Fruit fly (Drosophila melanogaster) whole organism, embryonic: ENCODE measurements around the gene CG33664.
A peak's percentile ranks its signal among the peaks of the same experiment; 100 is the strongest.

Experiments
- Abd-B ChIP-seq: fragments of 200-800 bp; sonication (Bioruptor generic); optimal IDR thresholded peaks from 2 replicates; lab custom pipeline; 2018; ENCODE audit warnings: missing biosample characterization, mild to moderate bottlenecking, missing genetic modification characterization, moderate library complexity
- Atf6 ChIP-seq: fragments of 200-800 bp; sonication (Bioruptor generic); IDR thresholded peaks from 2 replicates; pipeline ENCODE4 v1.3.6; 2022; ENCODE audit warnings: missing biosample characterization, missing genetic modification characterization
- CG11560 ChIP-seq: fragments of 200-800 bp; sonication (Bioruptor generic); IDR thresholded peaks from 3 replicates; pipeline ENCODE4 v1.3.6; 2022; ENCODE audit warnings: missing biosample characterization, missing genetic modification characterization
- CG12299 ChIP-seq: fragments of 200-800 bp; sonication (Bioruptor generic); optimal IDR thresholded peaks from 2 replicates; lab custom pipeline; 2018; ENCODE audit warnings: missing biosample characterization, mild to moderate bottlenecking, missing genetic modification characterization
- CG15601 ChIP-seq: fragments of 200-800 bp; sonication (Bioruptor generic); optimal IDR thresholded peaks from 3 replicates; lab custom pipeline; 2019; ENCODE audit warnings: missing biosample characterization, mild to moderate bottlenecking, missing genetic modification characterization, moderate library complexity
- CG15696 ChIP-seq: fragments of 200-800 bp; sonication (Bioruptor generic); optimal IDR thresholded peaks from 2 replicates; lab custom pipeline; 2019; ENCODE audit warnings: missing biosample characterization, mild to moderate bottlenecking, missing genetic modification characterization, moderate library complexity
- CG1647 ChIP-seq: fragments of 200-800 bp; sonication (Bioruptor generic); optimal IDR thresholded peaks from 3 replicates; lab custom pipeline; 2016; ENCODE audit warnings: missing biosample characterization, missing genetic modification characterization
- CG17186 ChIP-seq: fragments of 200-800 bp; sonication (Bioruptor generic); optimal IDR thresholded peaks from 3 replicates; lab custom pipeline; 2017; ENCODE audit warnings: missing biosample characterization, missing genetic modification reagents, missing genetic modification characterization
- CG17568 ChIP-seq: fragments of 200-800 bp; sonication (Bioruptor generic); optimal IDR thresholded peaks from 2 replicates; lab custom pipeline; 2018; ENCODE audit warnings: missing biosample characterization, mild to moderate bottlenecking, missing genetic modification characterization, moderate library complexity
- CG31388 ChIP-seq: fragments of 200-800 bp; sonication (Bioruptor generic); optimal IDR thresholded peaks from 2 replicates; lab custom pipeline; 2016; ENCODE audit warnings: missing biosample characterization, missing genetic modification characterization
- CG31441 ChIP-seq: fragments of 200-800 bp; sonication (Bioruptor generic); IDR thresholded peaks from 2 replicates; pipeline ENCODE4 v1.3.6; 2022; ENCODE audit warnings: missing biosample characterization, missing genetic modification characterization
- CG3838 ChIP-seq: fragments of 200-800 bp; sonication (Bioruptor generic); optimal IDR thresholded peaks from 3 replicates; lab custom pipeline; 2016; ENCODE audit warnings: missing biosample characterization, missing genetic modification characterization
- CG4360 ChIP-seq: fragments of 200-800 bp; sonication (Bioruptor generic); IDR thresholded peaks from 2 replicates; pipeline ENCODE4 v1.3.6; 2022; ENCODE audit warnings: missing biosample characterization, missing genetic modification characterization
- CG4617 ChIP-seq: fragments of 200-800 bp; sonication (Bioruptor generic); optimal IDR thresholded peaks from 3 replicates; lab custom pipeline; 2016; ENCODE audit warnings: missing biosample characterization, missing genetic modification characterization, borderline replicate concordance
- CG4820 ChIP-seq: fragments of 200-800 bp; sonication (Bioruptor generic); optimal IDR thresholded peaks from 3 replicates; lab custom pipeline; 2016; ENCODE audit warnings: missing biosample characterization, missing genetic modification characterization
- CG5180 ChIP-seq: fragments of 200-800 bp; sonication (Bioruptor generic); optimal IDR thresholded peaks from 3 replicates; lab custom pipeline; 2017; ENCODE audit warnings: missing biosample characterization, missing genetic modification characterization, mild to moderate bottlenecking, moderate library complexity, missing genetic modification reagents
- CG6272 ChIP-seq: fragments of 200-800 bp; sonication (Bioruptor generic); IDR thresholded peaks from 2 replicates; pipeline ENCODE4 v1.3.6; 2022; ENCODE audit warnings: missing biosample characterization, missing genetic modification characterization
- CG7357 ChIP-seq: fragments of 200-800 bp; sonication (Bioruptor generic); IDR thresholded peaks from 3 replicates; pipeline ENCODE4 v1.3.6; 2022; ENCODE audit warnings: missing biosample characterization, missing genetic modification characterization
- CG8388 ChIP-seq: fragments of 200-800 bp; sonication (Bioruptor generic); optimal IDR thresholded peaks from 2 replicates; lab custom pipeline; 2019; ENCODE audit warnings: missing biosample characterization, mild to moderate bottlenecking, missing genetic modification characterization, moderate library complexity
- CG8944 ChIP-seq: fragments of 200-800 bp; sonication (Bioruptor generic); optimal IDR thresholded peaks from 3 replicates; lab custom pipeline; 2016; ENCODE audit warnings: missing biosample characterization, missing genetic modification characterization
- CrebB ChIP-seq: fragments of 200-800 bp; sonication (Bioruptor generic); optimal IDR thresholded peaks from 3 replicates; lab custom pipeline; 2018; ENCODE audit warnings: missing biosample characterization, mild to moderate bottlenecking, missing genetic modification characterization
- E2f1 ChIP-seq: fragments of 200-800 bp; sonication (Bioruptor generic); IDR thresholded peaks from 2 replicates; pipeline ENCODE4 v1.3.6; 2022; ENCODE audit warnings: missing biosample characterization, missing genetic modification characterization
- HLHmδ ChIP-seq: fragments of 200-800 bp; sonication (Bioruptor generic); optimal IDR thresholded peaks from 2 replicates; lab custom pipeline; 2018; ENCODE audit warnings: missing biosample characterization, mild to moderate bottlenecking, missing genetic modification characterization, moderate library complexity
- Hr3 ChIP-seq: fragments of 200-800 bp; sonication (Bioruptor generic); optimal IDR thresholded peaks from 3 replicates; lab custom pipeline; 2016; ENCODE audit warnings: missing biosample characterization, missing genetic modification characterization
- Lpt ChIP-seq: fragments of >200 bp; optimal IDR thresholded peaks from 2 replicates; lab custom pipeline; 2018; ENCODE audit warnings: missing biosample characterization, missing genetic modification characterization
- MBD-R2 ChIP-seq: fragments of 200-800 bp; sonication (Bioruptor generic); IDR thresholded peaks from 2 replicates; pipeline ENCODE4 v1.3.6; 2022; ENCODE audit warnings: missing biosample characterization, missing genetic modification characterization
- Meics ChIP-seq: fragments of 200-800 bp; sonication (Bioruptor generic); optimal IDR thresholded peaks from 2 replicates; lab custom pipeline; 2017; ENCODE audit warnings: missing biosample characterization, mild to moderate bottlenecking, missing genetic modification characterization
- NC2α ChIP-seq: fragments of 200-800 bp; sonication (Bioruptor generic); optimal IDR thresholded peaks from 2 replicates; lab custom pipeline; 2016; ENCODE audit warnings: missing biosample characterization, missing genetic modification characterization
- Ptx1 ChIP-seq: fragments of 200-800 bp; sonication (Bioruptor generic); IDR thresholded peaks from 2 replicates; pipeline ENCODE4 v1.3.6; 2022; ENCODE audit warnings: missing biosample characterization, missing genetic modification characterization
- Xbp1 ChIP-seq: fragments of 200-800 bp; sonication (Bioruptor generic); optimal IDR thresholded peaks from 3 replicates; lab custom pipeline; 2016; ENCODE audit warnings: missing biosample characterization, mild to moderate bottlenecking, missing genetic modification characterization
- YL-1 ChIP-seq: fragments of 200-800 bp; sonication (Bioruptor generic); optimal IDR thresholded peaks from 3 replicates; lab custom pipeline; 2017; ENCODE audit warnings: missing biosample characterization, mild to moderate bottlenecking, missing genetic modification characterization
- ac ChIP-seq: fragments of 200-800 bp; sonication (Bioruptor generic); optimal IDR thresholded peaks from 3 replicates; lab custom pipeline; 2017; ENCODE audit warnings: missing biosample characterization, mild to moderate bottlenecking, missing genetic modification characterization
- bab2 ChIP-seq: fragments of 200-800 bp; sonication (Bioruptor generic); optimal IDR thresholded peaks from 2 replicates; lab custom pipeline; 2016; ENCODE audit warnings: missing biosample characterization, missing genetic modification characterization
- corto ChIP-seq: fragments of 200-800 bp; sonication (Bioruptor generic); optimal IDR thresholded peaks from 2 replicates; lab custom pipeline; 2016; ENCODE audit warnings: missing biosample characterization, mild to moderate bottlenecking, missing genetic modification characterization, moderate library complexity
- croc ChIP-seq: fragments of 200-800 bp; sonication (Bioruptor generic); conservative IDR thresholded peaks from 3 replicates; pipeline ENCODE4 v1.3.6; 2022; ENCODE audit warnings: missing biosample characterization, missing genetic modification characterization
- crol ChIP-seq: fragments of 200-800 bp; sonication (Bioruptor generic); IDR thresholded peaks from 2 replicates; pipeline ENCODE4 v1.3.6; 2022; ENCODE audit warnings: missing biosample characterization, missing genetic modification characterization
- danr ChIP-seq: fragments of 200-800 bp; sonication (Bioruptor generic); IDR thresholded peaks from 2 replicates; pipeline ENCODE4 v1.3.6; 2022; ENCODE audit warnings: missing biosample characterization, missing genetic modification characterization
- dmrt11E ChIP-seq: fragments of 200-800 bp; sonication (Bioruptor generic); optimal IDR thresholded peaks from 3 replicates; lab custom pipeline; 2018; ENCODE audit warnings: missing biosample characterization, mild to moderate bottlenecking, missing genetic modification characterization, moderate library complexity
- inv ChIP-seq: fragments of 200-800 bp; sonication (Bioruptor generic); IDR thresholded peaks from 2 replicates; pipeline ENCODE4 v1.3.6; 2022; ENCODE audit warnings: missing biosample characterization, missing genetic modification characterization; ENCODE audit not compliant: partially characterized antibody
- jing ChIP-seq: fragments of 200-800 bp; sonication (Bioruptor generic); optimal IDR thresholded peaks from 2 replicates; lab custom pipeline; 2018; ENCODE audit warnings: missing biosample characterization, mild to moderate bottlenecking, missing genetic modification characterization
- jumu ChIP-seq: fragments of 200-800 bp; sonication (Bioruptor generic); optimal IDR thresholded peaks from 3 replicates; lab custom pipeline; 2016; ENCODE audit warnings: missing biosample characterization, missing genetic modification characterization
- lab ChIP-seq: fragments of 200-800 bp; sonication (Bioruptor generic); optimal IDR thresholded peaks from 3 replicates; lab custom pipeline; 2017; ENCODE audit warnings: missing biosample characterization, missing genetic modification characterization, mild to moderate bottlenecking, moderate library complexity, missing genetic modification reagents
- lov ChIP-seq, 2 experiments: fragments of 200-800 bp in 1 of 2; fragments of >200 bp in 1 of 2; sonication (Bioruptor generic) in 1 of 2; IDR thresholded peaks in 1 of 2; optimal IDR thresholded peaks in 1 of 2; 2 replicates in 1 of 2; 3 replicates in 1 of 2; pipeline versions ENCODE4 v1.3.6 to Lab custom; 2017 to 2022; ENCODE audit warnings: missing biosample characterization in 1 of 2, missing genetic modification characterization in 1 of 2
- nmo ChIP-seq: fragments of 200-800 bp; sonication (Bioruptor generic); optimal IDR thresholded peaks from 2 replicates; lab custom pipeline; 2018; ENCODE audit warnings: missing biosample characterization, mild to moderate bottlenecking, missing genetic modification characterization, moderate library complexity
- pho ChIP-seq: fragments of 200-800 bp; sonication (Bioruptor generic); optimal IDR thresholded peaks from 2 replicates; lab custom pipeline; 2016; ENCODE audit warnings: missing biosample characterization, missing genetic modification characterization
- pzg ChIP-seq: fragments of 200-800 bp; sonication (Bioruptor generic); optimal IDR thresholded peaks from 3 replicates; lab custom pipeline; 2018; ENCODE audit warnings: missing biosample characterization, mild to moderate bottlenecking, missing genetic modification characterization, moderate library complexity
- rib ChIP-seq: fragments of 200-800 bp; sonication (Bioruptor generic); IDR thresholded peaks from 2 replicates; pipeline ENCODE4 v1.3.6; 2022; ENCODE audit warnings: missing biosample characterization, missing genetic modification characterization
- salm ChIP-seq: fragments of 200-800 bp; sonication (Bioruptor generic); optimal IDR thresholded peaks from 2 replicates; lab custom pipeline; 2018; ENCODE audit warnings: missing biosample characterization, mild to moderate bottlenecking, missing genetic modification characterization
- sqz ChIP-seq: fragments of 200-800 bp; sonication (Bioruptor generic); optimal IDR thresholded peaks from 3 replicates; lab custom pipeline; 2018; ENCODE audit warnings: missing biosample characterization, mild to moderate bottlenecking, missing genetic modification characterization
- stwl ChIP-seq: fragments of 200-800 bp; sonication (Bioruptor generic); optimal IDR thresholded peaks from 3 replicates; lab custom pipeline; 2018; ENCODE audit warnings: missing biosample characterization, mild to moderate bottlenecking, missing genetic modification characterization, moderate library complexity
- tap ChIP-seq: fragments of 200-800 bp; optimal IDR thresholded peaks from 3 replicates; lab custom pipeline; 2019; ENCODE audit warnings: missing biosample characterization, mild to moderate bottlenecking, missing genetic modification characterization, moderate library complexity

The CG33664 gene

DNA sequence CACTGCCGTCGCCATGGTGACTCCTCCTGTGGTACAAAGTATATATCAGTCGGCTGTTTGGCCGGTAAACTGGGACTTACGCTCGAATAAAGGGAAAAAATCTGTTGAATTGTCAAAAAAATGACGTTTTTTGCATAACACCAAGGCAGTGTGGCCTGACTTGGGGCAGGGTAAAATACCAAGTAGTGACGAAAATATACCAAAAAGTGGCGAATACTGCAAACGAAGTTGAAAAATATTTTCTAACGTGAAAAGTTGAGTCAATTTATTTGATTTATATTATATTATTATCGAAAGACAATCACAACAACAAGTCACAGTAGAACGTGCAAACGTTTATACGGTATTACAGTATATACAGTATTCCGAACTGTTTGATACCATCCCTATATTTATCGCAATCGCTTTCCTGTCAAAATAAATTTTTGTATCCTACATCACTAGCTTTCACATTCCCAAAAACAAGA lies 33.8 kb upstream of the CG33664 start, which contains the start of the genes ND-B16.6 and kdn (continued):
- TF ChIP-seq Lpt: no peak
- no peak for TF ChIP-seq Atf6 (GFP tag; lab: Robert Waterston, UW)
- TF ChIP-seq Ptx1: no peak
- TF ChIP-seq CG15696: no peak
- peak; percentile 34; the same call in 1 of the 2 replicates for TF ChIP-seq CG31441 (GFP tag; lab: Robert Waterston, UW)
- no peak for TF ChIP-seq CG17186 (GFP tag; lab: Kevin White, UChicago)
- TF ChIP-seq dmrt11E (tag; lab: Kevin White, UChicago): no peak
- no peak for TF ChIP-seq danr (GFP tag; lab: Robert Waterston, UW)
- no peak for TF ChIP-seq CG4360 (GFP tag; lab: Robert Waterston, UW)
- TF ChIP-seq Meics (GFP tag; lab: Kevin White, UChicago): no peak
- peak; percentile 7 for TF ChIP-seq CG4617 (GFP tag; lab: Kevin White, UChicago)
- TF ChIP-seq CG8388 (GFP tag; lab: Kevin White, UChicago): no peak
- no peak for TF ChIP-seq NC2α
- TF ChIP-seq inv: no peak
- no peak for TF ChIP-seq CG4820 (GFP tag; lab: Kevin White, UChicago)
- TF ChIP-seq HLHmδ (GFP tag; lab: Kevin White, UChicago): no peak
- no peak for TF ChIP-seq CG6272 (GFP tag; lab: Robert Waterston, UW)
- no peak for TF ChIP-seq rib (GFP tag; lab: Robert Waterston, UW)
- no peak for TF ChIP-seq CrebB (tag; lab: Kevin White, UChicago)
- no peak for TF ChIP-seq CG8944 (GFP tag; lab: Kevin White, UChicago)
- TF ChIP-seq CG17568: no peak
- peak; percentile 28 for TF ChIP-seq sqz (GFP tag; lab: Kevin White, UChicago)
- no peak for TF ChIP-seq crol (GFP tag; lab: Robert Waterston, UW)
- TF ChIP-seq jumu (GFP tag; lab: Kevin White, UChicago): no peak
- no peak for TF ChIP-seq CG15601 (tag; lab: Kevin White, UChicago)
- no peak for TF ChIP-seq CG1647
- TF ChIP-seq pzg (GFP tag; lab: Kevin White, UChicago): peak; percentile 53
- TF ChIP-seq YL-1 (GFP tag; lab: Kevin White, UChicago): peak; percentile 66
- no peak for TF ChIP-seq nmo
- TF ChIP-seq bab2 (GFP tag; lab: Kevin White, UChicago): no peak
- no peak for TF ChIP-seq CG5180
- TF ChIP-seq Abd-B: no peak
- TF ChIP-seq corto (GFP tag; lab: Kevin White, UChicago): no peak
- TF ChIP-seq MBD-R2 (GFP tag; lab: Robert Waterston, UW): peak; percentile 44; the same call in 1 of the 2 replicates
- TF ChIP-seq Hr3 (GFP tag; lab: Kevin White, UChicago): no peak
- TF ChIP-seq jing: no peak
- TF ChIP-seq CG11560 (tag; lab: Robert Waterston, UW): no peak
- no peak for TF ChIP-seq lov (optimal IDR thresholded peaks at IDR 0.05; lab: Kevin White, UChicago)
- TF ChIP-seq lov (GFP tag; IDR thresholded peaks at IDR 0.05; lab: Robert Waterston, UW): no peak
- no peak for TF ChIP-seq pho
- TF ChIP-seq lab (GFP tag; lab: Kevin White, UChicago): no peak
- no peak for TF ChIP-seq CG31388 (GFP tag; lab: Kevin White, UChicago)
- no peak for TF ChIP-seq Xbp1
- TF ChIP-seq tap (tag; lab: Kevin White, UChicago): no peak
- TF ChIP-seq CG7357 (GFP tag; lab: Robert Waterston, UW): no peak
- TF ChIP-seq ac (GFP tag; lab: Kevin White, UChicago): no peak
- peak; percentile 7 for TF ChIP-seq stwl (tag; lab: Kevin White, UChicago)
- TF ChIP-seq croc (GFP tag; lab: Robert Waterston, UW): no peak
- no peak for TF ChIP-seq salm (tag; lab: Kevin White, UChicago)
- no peak for TF ChIP-seq CG12299
- TF ChIP-seq E2f1 (GFP tag; lab: Robert Waterston, UW): no peak
- no peak for TF ChIP-seq CG3838 (GFP tag; lab: Kevin White, UChicago)
